Fruit fly (Drosophila melanogaster) whole organism, embryonic: Measurements from ENCODE around the gene Adsl.

Experiments
- Ada2b ChIP-seq: fragments of 200-800 bp; sonication (Bioruptor generic); IDR thresholded peaks from 2 replicates; pipeline ENCODE4 v1.3.6; 2022; ENCODE audit warnings: missing biosample characterization, missing genetic modification characterization
- Awh ChIP-seq: fragments of 200-800 bp; sonication (Bioruptor generic); IDR thresholded peaks from 2 replicates; pipeline ENCODE4, ENCODE4 v1.3.6; 2022; ENCODE audit warnings: missing biosample characterization, missing genetic modification characterization
- Bteb2 ChIP-seq: fragments of 200-800 bp; sonication (Bioruptor generic); optimal IDR thresholded peaks from 2 replicates; lab custom pipeline; 2016; ENCODE audit warnings: missing biosample characterization, missing genetic modification characterization
- C15 ChIP-seq: fragments of 200-800 bp; sonication (Bioruptor generic); IDR thresholded peaks from 3 replicates; pipeline ENCODE4 v1.3.6; 2022; ENCODE audit warnings: missing biosample characterization, missing genetic modification characterization
- CG12155 ChIP-seq: fragments of 200-800 bp; sonication (Bioruptor generic); optimal IDR thresholded peaks from 3 replicates; lab custom pipeline; 2016; ENCODE audit warnings: missing biosample characterization, missing genetic modification characterization
- CG12659 ChIP-seq: fragments of 200-800 bp; sonication (Bioruptor generic); optimal IDR thresholded peaks from 3 replicates; lab custom pipeline; 2017; ENCODE audit warnings: mild to moderate bottlenecking, missing biosample characterization, missing genetic modification reagents, missing genetic modification characterization
- CG16813 ChIP-seq: fragments of 200-800 bp; sonication (Bioruptor generic); IDR thresholded peaks from 3 replicates; pipeline ENCODE4 v1.3.6; 2022; ENCODE audit warnings: missing biosample characterization, missing genetic modification characterization; ENCODE audit not compliant: partially characterized antibody
- CG16863 ChIP-seq: fragments of 200-800 bp; sonication (Bioruptor generic); optimal IDR thresholded peaks from 3 replicates; lab custom pipeline; 2016; ENCODE audit warnings: missing biosample characterization, missing genetic modification characterization
- CG2712 ChIP-seq: fragments of 200-800 bp; optimal IDR thresholded peaks from 3 replicates; lab custom pipeline; 2019; ENCODE audit warnings: missing biosample characterization, mild to moderate bottlenecking, missing genetic modification characterization, moderate library complexity
- CG30020 ChIP-seq: fragments of 200-800 bp; optimal IDR thresholded peaks from 2 replicates; lab custom pipeline; 2019; ENCODE audit warnings: missing biosample characterization, mild to moderate bottlenecking, missing genetic modification characterization, moderate library complexity
- CG30403 ChIP-seq: fragments of 200-800 bp; sonication (Bioruptor generic); optimal IDR thresholded peaks from 3 replicates; lab custom pipeline; 2016; ENCODE audit warnings: missing biosample characterization, missing genetic modification characterization
- CG32767 ChIP-seq: fragments of 200-800 bp; sonication (Bioruptor generic); IDR thresholded peaks from 2 replicates; pipeline ENCODE4 v1.3.6; 2022; ENCODE audit warnings: missing biosample characterization, missing genetic modification characterization
- CG32772 ChIP-seq: fragments of 200-800 bp; sonication (Bioruptor generic); IDR thresholded peaks from 2 replicates; pipeline ENCODE4 v1.3.6; 2022; ENCODE audit warnings: missing biosample characterization, missing genetic modification characterization
- CG4854 ChIP-seq: fragments of 200-800 bp; sonication (Bioruptor generic); optimal IDR thresholded peaks from 2 replicates; lab custom pipeline; 2016; ENCODE audit warnings: missing biosample characterization, missing genetic modification characterization, inconsistent platforms
- CG6175 ChIP-seq: fragments of 200-800 bp; sonication (Bioruptor generic); IDR thresholded peaks from 3 replicates; pipeline ENCODE4 v1.3.6; 2022; ENCODE audit warnings: missing biosample characterization, missing genetic modification characterization
- CG8388 ChIP-seq: fragments of 200-800 bp; sonication (Bioruptor generic); optimal IDR thresholded peaks from 2 replicates; lab custom pipeline; 2019; ENCODE audit warnings: missing biosample characterization, mild to moderate bottlenecking, missing genetic modification characterization, moderate library complexity
- CG9797 ChIP-seq: fragments of 200-800 bp; sonication (Bioruptor generic); optimal IDR thresholded peaks from 3 replicates; lab custom pipeline; 2018; ENCODE audit warnings: missing biosample characterization, mild to moderate bottlenecking, missing genetic modification characterization
- CG9876 ChIP-seq: fragments of 200-800 bp; sonication (Bioruptor generic); optimal IDR thresholded peaks from 2 replicates; lab custom pipeline; 2016; ENCODE audit warnings: missing biosample characterization, missing genetic modification characterization
- CHES-1-like ChIP-seq: fragments of 200-800 bp; sonication (Bioruptor generic); optimal IDR thresholded peaks from 2 replicates; lab custom pipeline; 2016; ENCODE audit warnings: missing biosample characterization, missing genetic modification characterization
- D ChIP-seq, 2 experiments: fragments of 200-800 bp in 1 of 2; fragments of >200 bp in 1 of 2; sonication (Bioruptor generic) in 1 of 2; optimal IDR thresholded peaks; 2 replicates in 1 of 2; 3 replicates in 1 of 2; lab custom pipeline; 2017; ENCODE audit warnings: mild to moderate bottlenecking in 1 of 2, missing biosample characterization in 1 of 2, missing genetic modification characterization in 1 of 2, missing genetic modification reagents in 1 of 2
- Dek ChIP-seq: fragments of 200-800 bp; sonication (Bioruptor generic); optimal IDR thresholded peaks from 3 replicates; lab custom pipeline; 2019; ENCODE audit warnings: missing biosample characterization, mild to moderate bottlenecking, missing genetic modification characterization, moderate library complexity
- Dip2 ChIP-seq: fragments of 200-800 bp; sonication (Bioruptor generic); IDR thresholded peaks from 2 replicates; pipeline ENCODE4 v1.3.6; 2022; ENCODE audit warnings: missing biosample characterization, missing genetic modification characterization
- Doc3 ChIP-seq: fragments of 200-800 bp; sonication (Bioruptor generic); IDR thresholded peaks from 3 replicates; pipeline ENCODE4 v1.3.6; 2022; ENCODE audit warnings: missing biosample characterization, missing genetic modification characterization; ENCODE audit not compliant: partially characterized antibody
- Eip74EF ChIP-seq, 2 experiments: fragments of 200-800 bp in 1 of 2; fragments of >200 bp in 1 of 2; sonication (Bioruptor generic) in 1 of 2; optimal IDR thresholded peaks; 2 replicates each; lab custom pipeline; 2017 to 2019; ENCODE audit warnings: missing biosample characterization in 2 of 2, missing genetic modification characterization in 2 of 2, mild to moderate bottlenecking in 1 of 2, moderate library complexity in 1 of 2
- Gug ChIP-seq: fragments of 200-800 bp; sonication (Bioruptor generic); IDR thresholded peaks from 4 replicates; pipeline ENCODE4 v1.3.6; 2022; ENCODE audit warnings: missing biosample characterization, missing genetic modification characterization
- HLH54F ChIP-seq: fragments of 200-800 bp; sonication (Bioruptor generic); optimal IDR thresholded peaks from 3 replicates; lab custom pipeline; 2016; ENCODE audit warnings: missing biosample characterization, missing genetic modification characterization
- HmgD ChIP-seq: fragments of 200-800 bp; sonication (Bioruptor generic); optimal IDR thresholded peaks from 3 replicates; lab custom pipeline; 2016; ENCODE audit warnings: missing biosample characterization, missing genetic modification characterization
- Myb ChIP-seq: fragments of 200-800 bp; sonication (Bioruptor generic); optimal IDR thresholded peaks from 2 replicates; lab custom pipeline; 2016; ENCODE audit warnings: missing biosample characterization, missing genetic modification characterization
- Nf-YA ChIP-seq: fragments of 200-800 bp; sonication (Bioruptor generic); IDR thresholded peaks from 2 replicates; pipeline ENCODE4 v1.3.6; 2022; ENCODE audit warnings: missing biosample characterization, missing genetic modification characterization
- ac ChIP-seq: fragments of 200-800 bp; sonication (Bioruptor generic); optimal IDR thresholded peaks from 3 replicates; lab custom pipeline; 2017; ENCODE audit warnings: missing biosample characterization, mild to moderate bottlenecking, missing genetic modification characterization
- da ChIP-seq: fragments of 200-800 bp; sonication (Bioruptor generic); optimal IDR thresholded peaks from 2 replicates; lab custom pipeline; 2016; ENCODE audit warnings: missing biosample characterization, missing genetic modification characterization
- dimm ChIP-seq: fragments of 200-800 bp; sonication (Bioruptor generic); IDR thresholded peaks from 2 replicates; pipeline ENCODE4 v1.3.6; 2022; ENCODE audit warnings: missing biosample characterization, missing genetic modification characterization
- dmrt99B ChIP-seq: fragments of 200-800 bp; sonication (Bioruptor generic); optimal IDR thresholded peaks from 2 replicates; lab custom pipeline; 2018; ENCODE audit warnings: missing biosample characterization, mild to moderate bottlenecking, missing genetic modification characterization, moderate library complexity
- eyg ChIP-seq: fragments of 200-800 bp; sonication (Bioruptor generic); optimal IDR thresholded peaks from 3 replicates; lab custom pipeline; 2016; ENCODE audit warnings: missing biosample characterization, missing genetic modification characterization
- gro ChIP-seq: fragments of 200-800 bp; sonication (Bioruptor generic); optimal IDR thresholded peaks from 2 replicates; lab custom pipeline; 2016; ENCODE audit warnings: missing biosample characterization, missing genetic modification characterization
- gsb ChIP-seq: fragments of 200-800 bp; sonication (Bioruptor generic); IDR thresholded peaks from 2 replicates; pipeline ENCODE4 v1.3.6; 2022; ENCODE audit warnings: missing biosample characterization, missing genetic modification characterization
- h ChIP-seq: fragments of >200 bp; optimal IDR thresholded peaks from 2 replicates; lab custom pipeline; 2017
- hb ChIP-seq: fragments of 200-800 bp; sonication (Bioruptor generic); IDR thresholded peaks from 3 replicates; pipeline ENCODE4 v1.3.6; 2022; ENCODE audit warnings: missing biosample characterization, missing genetic modification characterization; ENCODE audit not compliant: partially characterized antibody
- jigr1 ChIP-seq: fragments of 200-800 bp; sonication (Bioruptor generic); IDR thresholded peaks from 3 replicates; pipeline ENCODE4 v1.3.6; 2022; ENCODE audit warnings: missing biosample characterization, missing genetic modification characterization
- mld ChIP-seq: fragments of 200-800 bp; sonication (Bioruptor generic); IDR thresholded peaks from 3 replicates; pipeline ENCODE4 v1.3.6; 2022; ENCODE audit warnings: missing biosample characterization, missing genetic modification characterization; ENCODE audit not compliant: partially characterized antibody
- pb ChIP-seq: fragments of 200-800 bp; sonication (Bioruptor generic); optimal IDR thresholded peaks from 3 replicates; lab custom pipeline; 2016; ENCODE audit warnings: missing biosample characterization, missing genetic modification characterization
- prd ChIP-seq, 3 experiments: fragments of >200 bp in 2 of 3; fragments of 200-800 bp in 1 of 3; sonication (Bioruptor generic) in 1 of 3; optimal IDR thresholded peaks in 2 of 3; IDR thresholded peaks in 1 of 3; 2 replicates in 2 of 3; 3 replicates in 1 of 3; pipeline versions ENCODE4 v1.3.6 to Lab custom; 2017 to 2022; ENCODE audit warnings: missing biosample characterization in 1 of 3, missing genetic modification characterization in 1 of 3
- slbo ChIP-seq: fragments of 200-800 bp; sonication (Bioruptor generic); IDR thresholded peaks from 2 replicates; pipeline ENCODE4 v1.3.6; 2022; ENCODE audit warnings: missing biosample characterization, missing genetic modification characterization
- slou ChIP-seq: fragments of 200-800 bp; sonication (Bioruptor generic); optimal IDR thresholded peaks from 3 replicates; lab custom pipeline; 2016; ENCODE audit warnings: missing biosample characterization, missing genetic modification characterization
- sug ChIP-seq: fragments of 200-800 bp; optimal IDR thresholded peaks from 2 replicates; lab custom pipeline; 2019; ENCODE audit warnings: missing biosample characterization, mild to moderate bottlenecking, missing genetic modification characterization, moderate library complexity
- tin ChIP-seq: fragments of 200-800 bp; sonication (Bioruptor generic); optimal IDR thresholded peaks from 3 replicates; lab custom pipeline; 2016; ENCODE audit warnings: missing biosample characterization, missing genetic modification characterization
- tll ChIP-seq, 2 experiments: fragments of 200-800 bp in 1 of 2; fragments of >200 bp in 1 of 2; sonication (Bioruptor generic) in 1 of 2; optimal IDR thresholded peaks; 2 replicates each; lab custom pipeline; 2017 to 2019; ENCODE audit warnings: missing biosample characterization in 2 of 2, missing genetic modification characterization in 2 of 2, mild to moderate bottlenecking in 1 of 2, moderate library complexity in 1 of 2
- tna ChIP-seq: fragments of 200-800 bp; sonication (Bioruptor generic); IDR thresholded peaks from 2 replicates; pipeline ENCODE4 v1.3.6; 2022; ENCODE audit warnings: missing biosample characterization, missing genetic modification characterization; ENCODE audit not compliant: partially characterized antibody

Gene Adsl

dm6 chr3R:17065018-17065784 is 44.3 kb upstream of the Adsl start (continued):
- peak; percentile 97 for TF ChIP-seq dmrt99B (tag; lab: Kevin White, UChicago)
- peak; percentile 76 for TF ChIP-seq Myb (GFP tag; lab: Kevin White, UChicago)
- TF ChIP-seq CG32772 (GFP tag; lab: Robert Waterston, UW): peak; percentile 84
- peak; percentile 85 for TF ChIP-seq gro
- peak; percentile 34 for TF ChIP-seq CG9797
- TF ChIP-seq Dek (tag; lab: Kevin White, UChicago): peak; percentile 85
- peak; percentile 94 for TF ChIP-seq CG8388 (GFP tag; lab: Kevin White, UChicago)
- TF ChIP-seq ac (GFP tag; lab: Kevin White, UChicago): no peak
- peak; percentile 95 for TF ChIP-seq CG12659 (GFP tag; lab: Kevin White, UChicago)
- TF ChIP-seq CG30020 (tag; lab: Kevin White, UChicago): peak; percentile 65
- no peak for TF ChIP-seq mld
- peak; percentile 72 for TF ChIP-seq pb (GFP tag; lab: Kevin White, UChicago)
- TF ChIP-seq slbo: peak; percentile 88
- TF ChIP-seq CG6175 (GFP tag; lab: Robert Waterston, UW): peak; percentile 86
- peak; percentile 96 for TF ChIP-seq CG30403 (GFP tag; lab: Kevin White, UChicago)
- TF ChIP-seq CG12155 (GFP tag; lab: Kevin White, UChicago): peak; percentile 91
- TF ChIP-seq CG9876 (GFP tag; lab: Kevin White, UChicago): peak; percentile 73
- peak; percentile 81 for TF ChIP-seq CG32767 (GFP tag; lab: Robert Waterston, UW)
- no peak for TF ChIP-seq h (lab: Kevin White, UChicago)
- TF ChIP-seq HmgD: peak; percentile 23
- TF ChIP-seq slou (GFP tag; lab: Kevin White, UChicago): peak; percentile 56
- no peak for TF ChIP-seq D (optimal IDR thresholded peaks at IDR 0.05; lab: Kevin White, UChicago)
- TF ChIP-seq D (GFP tag; optimal IDR thresholded peaks at IDR 0.05; lab: Kevin White, UChicago): peak; percentile 92
- peak in 1 of 2 experiments; percentile 95 for TF ChIP-seq Eip74EF (GFP tag; optimal IDR thresholded peaks at IDR 0.05; lab: Kevin White, UChicago)
- TF ChIP-seq Bteb2: peak; percentile 91
- TF ChIP-seq tna (GFP tag; lab: Robert Waterston, UW): no peak
- no peak for TF ChIP-seq prd (optimal IDR thresholded peaks at IDR 0.05; lab: Kevin White, UChicago)
- TF ChIP-seq prd (GFP tag; IDR thresholded peaks at IDR 0.05; lab: Robert Waterston, UW): peak; percentile 92
- TF ChIP-seq jigr1: 0 out of 3 replicates have a peak, but pooled peaks have one; percentile 47
- peak; percentile 70 for TF ChIP-seq eyg (GFP tag; lab: Kevin White, UChicago)
- no peak for TF ChIP-seq Dip2 (GFP tag; lab: Robert Waterston, UW)
- TF ChIP-seq HLH54F: peak; percentile 91
- no peak for TF ChIP-seq Doc3
- TF ChIP-seq dimm (GFP tag; lab: Robert Waterston, UW): peak; percentile 41; the same call in 1 of the 2 replicates
- peak; percentile 73 for TF ChIP-seq gsb (GFP tag; lab: Robert Waterston, UW)
- TF ChIP-seq CHES-1-like (GFP tag; lab: Kevin White, UChicago): peak; percentile 90
- peak; percentile 83 for TF ChIP-seq da (GFP tag; lab: Kevin White, UChicago)
- peak; percentile 87 for TF ChIP-seq Awh (GFP tag; lab: Robert Waterston, UW)
- peak; percentile 40 for TF ChIP-seq Nf-YA (GFP tag; lab: Robert Waterston, UW)
- peak; percentile 96 for TF ChIP-seq CG2712 (tag; lab: Kevin White, UChicago)
- peak; percentile 89 for TF ChIP-seq CG4854 (GFP tag; lab: Kevin White, UChicago)
- TF ChIP-seq tin: peak; percentile 86
- TF ChIP-seq Gug (GFP tag; lab: Robert Waterston, UW): peak; percentile 76
- TF ChIP-seq CG16863 (GFP tag; lab: Kevin White, UChicago): peak; percentile 91
- peak; percentile 89 for TF ChIP-seq Ada2b (GFP tag; lab: Robert Waterston, UW)
- no peak for TF ChIP-seq hb (GFP tag; lab: Robert Waterston, UW)
- TF ChIP-seq sug (tag; lab: Kevin White, UChicago): peak; percentile 78
- 0 out of 3 replicates have a peak, but pooled peaks have one; percentile 12 for TF ChIP-seq CG16813 (GFP tag; lab: Robert Waterston, UW)
- TF ChIP-seq C15 (GFP tag; lab: Robert Waterston, UW): 0 out of 3 replicates have a peak, but pooled peaks have one; percentile 54
- no peak for TF ChIP-seq tll (GFP tag; optimal IDR thresholded peaks at IDR 0.05; lab: Kevin White, UChicago)
